Worm (Caenorhabditis elegans) whole organism, young adult: Measurements from ENCODE around the gene F53H2.1.
A peak's percentile ranks its signal among the peaks of the same experiment; 100 is the strongest.

ENCODE experiments used
- B0261.1 ChIP-seq: sonication (generic microtip); optimal IDR thresholded peaks from 2 replicates; lab custom pipeline; 2016; ENCODE audit warnings: mild to moderate bottlenecking, missing genetic modification characterization, moderate library complexity, missing compliant biosample characterization
- D2030.7 ChIP-seq: fragments of 200-800 bp; sonication (Bioruptor generic); IDR thresholded peaks from 2 replicates; pipeline ENCODE4 v1.3.6; 2022; ENCODE audit warnings: missing genetic modification reagents, missing genetic modification characterization, missing compliant biosample characterization
- F23B12.7 ChIP-seq: sonication (generic microtip); optimal IDR thresholded peaks from 2 replicates; lab custom pipeline; 2017; ENCODE audit warnings: missing genetic modification characterization, mild to moderate bottlenecking, missing compliant biosample characterization, antibody characterized with exemption, moderate library complexity; ENCODE audit not compliant: insufficient read depth
- F55B11.4 ChIP-seq: sonication (generic microtip); optimal IDR thresholded peaks from 2 replicates; lab custom pipeline; 2016; ENCODE audit warnings: missing compliant biosample characterization, missing genetic modification characterization, borderline replicate concordance; ENCODE audit not compliant: insufficient read depth
- Y53F4B.3 ChIP-seq: fragments of 200-800 bp; sonication (Bioruptor generic); IDR thresholded peaks from 2 replicates; pipeline ENCODE4 v1.3.6; 2022; ENCODE audit warnings: missing genetic modification reagents, missing genetic modification characterization, missing compliant biosample characterization
- Y53G8AR.9 ChIP-seq: fragments of 200-800 bp; sonication (Bioruptor generic); conservative IDR thresholded peaks from 2 replicates; pipeline ENCODE4 v1.3.6; 2022; ENCODE audit warnings: missing genetic modification reagents, missing genetic modification characterization, missing compliant biosample characterization
- Y67H2A.10 ChIP-seq: fragments of 200-800 bp; sonication (Bioruptor generic); conservative IDR thresholded peaks from 2 replicates; pipeline ENCODE4 v1.3.6; 2022; ENCODE audit warnings: missing genetic modification reagents, missing genetic modification characterization, missing compliant biosample characterization
- Y95B8A.8 ChIP-seq: fragments of 200-800 bp; sonication (Bioruptor generic); IDR thresholded peaks from 2 replicates; pipeline ENCODE4 v1.3.6; 2022; ENCODE audit warnings: missing genetic modification reagents, missing genetic modification characterization, missing compliant biosample characterization
- ama-1 ChIP-seq, 3 experiments: fragments of 150-350 bp in 1 of 3; sonication (generic microtip) in 2 of 3; optimal IDR thresholded peaks; 2 replicates each; lab custom pipeline; 2014 to 2018; ENCODE audit warnings: missing biosample characterization in 2 of 3, missing genetic modification characterization in 2 of 3, missing genetic modification reagents in 2 of 3
- attf-5 ChIP-seq: fragments of 200-800 bp; sonication (Bioruptor generic); optimal IDR thresholded peaks from 2 replicates; lab custom pipeline; 2018; ENCODE audit warnings: mild to moderate bottlenecking, missing genetic modification characterization, missing compliant biosample characterization
- bed-1 ChIP-seq: fragments of 200-800 bp; sonication (Bioruptor generic); IDR thresholded peaks from 2 replicates; pipeline ENCODE4 v1.3.6; 2022; ENCODE audit warnings: missing genetic modification reagents, missing genetic modification characterization, missing compliant biosample characterization
- cebp-1 ChIP-seq, 2 experiments: fragments of 200-800 bp in 1 of 2; sonication (Bioruptor generic) in 1 of 2; sonication (generic microtip) in 1 of 2; IDR thresholded peaks in 1 of 2; optimal IDR thresholded peaks in 1 of 2; 2 replicates each; pipeline versions ENCODE4 v1.3.6 to Lab custom; 2017 to 2022; ENCODE audit warnings: missing compliant biosample characterization in 2 of 2, missing genetic modification characterization in 2 of 2, mild to moderate bottlenecking in 1 of 2, missing genetic modification reagents in 1 of 2, moderate library complexity in 1 of 2
- cebp-2 ChIP-seq: fragments of 200-800 bp; sonication (Bioruptor generic); IDR thresholded peaks from 2 replicates; pipeline ENCODE4 v1.3.6; 2022; ENCODE audit warnings: missing genetic modification characterization, missing compliant biosample characterization
- ceh-100 ChIP-seq: fragments of 200-800 bp; sonication (Bioruptor generic); IDR thresholded peaks from 2 replicates; pipeline ENCODE4 v1.3.6; 2022; ENCODE audit warnings: missing genetic modification reagents, missing genetic modification characterization, missing compliant biosample characterization
- ceh-40 ChIP-seq: fragments of 200-800 bp; sonication (Bioruptor generic); IDR thresholded peaks from 2 replicates; pipeline ENCODE4 v1.3.6; 2022; ENCODE audit warnings: missing genetic modification characterization, missing compliant biosample characterization
- die-1 ChIP-seq: sonication (generic microtip); optimal IDR thresholded peaks from 2 replicates; lab custom pipeline; 2016; ENCODE audit warnings: missing genotype, mild to moderate bottlenecking, missing genetic modification characterization, missing compliant biosample characterization
- dox-1 ChIP-seq: fragments of 200-800 bp; sonication (Bioruptor generic); IDR thresholded peaks from 2 replicates; pipeline ENCODE4 v1.3.6; 2022; ENCODE audit warnings: missing genetic modification reagents, missing genetic modification characterization, missing compliant biosample characterization
- efl-1 ChIP-seq: fragments of 150-350 bp; optimal IDR thresholded peaks from 2 replicates; lab custom pipeline; 2014; ENCODE audit warnings: missing biosample characterization, missing genetic modification reagents, missing genetic modification characterization
- egl-44 ChIP-seq: fragments of 200-800 bp; sonication (Bioruptor generic); IDR thresholded peaks from 2 replicates; pipeline ENCODE4 v1.3.6; 2022; ENCODE audit warnings: missing genetic modification reagents, missing genetic modification characterization, missing compliant biosample characterization
- gei-17 ChIP-seq: fragments of 200-800 bp; sonication (Bioruptor generic); optimal IDR thresholded peaks from 2 replicates; lab custom pipeline; 2018; ENCODE audit warnings: mild to moderate bottlenecking, missing genetic modification characterization, missing compliant biosample characterization
- hmg-1.2 ChIP-seq: fragments of 200-800 bp; sonication (Bioruptor generic); IDR thresholded peaks from 2 replicates; pipeline ENCODE4 v1.3.6; 2022; ENCODE audit warnings: missing genetic modification reagents, missing genetic modification characterization, missing compliant biosample characterization
- hrde-1 ChIP-seq: sonication (generic microtip); optimal IDR thresholded peaks from 2 replicates; lab custom pipeline; 2016; ENCODE audit warnings: missing genetic modification characterization, mild to moderate bottlenecking, missing compliant biosample characterization, moderate library complexity, missing genotype, missing genetic modification reagents, borderline replicate concordance
- lsy-27 ChIP-seq: sonication (generic microtip); optimal IDR thresholded peaks from 2 replicates; lab custom pipeline; 2017; ENCODE audit warnings: missing genetic modification characterization, mild to moderate bottlenecking, missing compliant biosample characterization, antibody characterized with exemption, missing genotype, borderline replicate concordance; ENCODE audit not compliant: insufficient read depth
- madf-3 ChIP-seq: fragments of 200-800 bp; sonication (Bioruptor generic); IDR thresholded peaks from 2 replicates; pipeline ENCODE4 v1.3.6; 2022; ENCODE audit warnings: missing genetic modification reagents, missing genetic modification characterization, missing compliant biosample characterization
- madf-8 ChIP-seq: fragments of 200-800 bp; sonication (Bioruptor generic); conservative IDR thresholded peaks from 2 replicates; pipeline ENCODE4 v1.3.6; 2022; ENCODE audit warnings: missing genetic modification reagents, missing genetic modification characterization, missing compliant biosample characterization
- mcd-1 ChIP-seq: fragments of 200-800 bp; sonication (Bioruptor generic); IDR thresholded peaks from 2 replicates; pipeline ENCODE4 v1.3.6; 2022; ENCODE audit warnings: missing genetic modification reagents, missing genetic modification characterization, missing compliant biosample characterization
- mxl-1 ChIP-seq: sonication (generic microtip); optimal IDR thresholded peaks from 2 replicates; lab custom pipeline; 2016; ENCODE audit warnings: missing genetic modification characterization, missing compliant biosample characterization
- nhr-179 ChIP-seq: sonication (generic microtip); optimal IDR thresholded peaks from 2 replicates; lab custom pipeline; 2016; ENCODE audit warnings: mild to moderate bottlenecking, missing genetic modification characterization, missing compliant biosample characterization
- nhr-90 ChIP-seq: sonication (generic microtip); optimal IDR thresholded peaks from 2 replicates; lab custom pipeline; 2016; ENCODE audit warnings: missing genotype, mild to moderate bottlenecking, missing genetic modification characterization, missing compliant biosample characterization
- pha-4 ChIP-seq: fragments of 150-350 bp; sonication (generic microtip); optimal IDR thresholded peaks from 2 replicates; lab custom pipeline; 2014; ENCODE audit warnings: missing biosample characterization, missing genetic modification reagents, missing genetic modification characterization
- rcor-1 ChIP-seq: fragments of 200-800 bp; sonication (Bioruptor generic); IDR thresholded peaks from 2 replicates; pipeline ENCODE4 v1.3.6; 2022; ENCODE audit warnings: missing genetic modification reagents, missing genetic modification characterization, missing compliant biosample characterization
- rec-8 ChIP-seq, 2 experiments: sonication (generic microtip); optimal IDR thresholded peaks; 2 replicates each; lab custom pipeline; 2016; ENCODE audit warnings: mild to moderate bottlenecking in 2 of 2, missing genetic modification characterization in 2 of 2, missing genetic modification reagents in 2 of 2, missing genotype in 2 of 2, missing biosample characterization in 1 of 2, missing compliant biosample characterization in 1 of 2, moderate library complexity in 1 of 2
- repo-1 ChIP-seq: sonication (generic microtip); optimal IDR thresholded peaks from 2 replicates; lab custom pipeline; 2017; ENCODE audit warnings: mild to moderate bottlenecking, missing genetic modification characterization, missing compliant biosample characterization
- rpc-1 ChIP-seq, 2 experiments: fragments of 150-350 bp in 1 of 2; sonication (generic microtip) in 1 of 2; optimal IDR thresholded peaks; 2 replicates each; lab custom pipeline; 2014 to 2018; ENCODE audit warnings: missing biosample characterization in 1 of 2, missing genetic modification characterization in 1 of 2, missing genetic modification reagents in 1 of 2, missing genotype in 1 of 2
- sea-2 ChIP-seq: fragments of 200-800 bp; sonication (Bioruptor generic); IDR thresholded peaks from 2 replicates; pipeline ENCODE4 v1.3.6; 2022; ENCODE audit warnings: missing genetic modification characterization, missing compliant biosample characterization
- snpc-1.3 ChIP-seq: sonication (generic microtip); optimal IDR thresholded peaks from 2 replicates; lab custom pipeline; 2017; ENCODE audit warnings: missing genetic modification characterization, mild to moderate bottlenecking, missing compliant biosample characterization, antibody characterized with exemption, moderate library complexity, missing genotype, missing genetic modification reagents; ENCODE audit not compliant: insufficient read depth
- snpc-3.4 ChIP-seq: sonication (generic microtip); optimal IDR thresholded peaks from 2 replicates; lab custom pipeline; 2017; ENCODE audit warnings: missing genetic modification characterization, mild to moderate bottlenecking, missing compliant biosample characterization, antibody characterized with exemption, moderate library complexity, missing genotype, missing genetic modification reagents
- tbp1 ChIP-seq: fragments of 200-800 bp; sonication (Bioruptor generic); optimal IDR thresholded peaks from 2 replicates; lab custom pipeline; 2018; ENCODE audit warnings: mild to moderate bottlenecking, missing genetic modification characterization, missing compliant biosample characterization
- tbx-9 ChIP-seq: sonication (generic microtip); optimal IDR thresholded peaks from 2 replicates; lab custom pipeline; 2016; ENCODE audit warnings: borderline replicate concordance, missing genetic modification characterization, inconsistent platforms, missing compliant biosample characterization
- unc-130 ChIP-seq: sonication (generic microtip); optimal IDR thresholded peaks from 2 replicates; lab custom pipeline; 2016; ENCODE audit warnings: missing genetic modification reagents, missing genetic modification characterization, missing compliant biosample characterization
- zfh-2 ChIP-seq: fragments of 200-800 bp; sonication (Bioruptor generic); conservative IDR thresholded peaks from 2 replicates; pipeline ENCODE4 v1.3.6; 2022; ENCODE audit warnings: missing genetic modification reagents, missing genetic modification characterization, missing compliant biosample characterization
- zim-3 ChIP-seq: sonication (generic microtip); optimal IDR thresholded peaks from 2 replicates; lab custom pipeline; 2017; ENCODE audit warnings: mild to moderate bottlenecking, missing genetic modification characterization, moderate library complexity, missing compliant biosample characterization
- ztf-18 ChIP-seq: sonication (generic microtip); optimal IDR thresholded peaks from 2 replicates; lab custom pipeline; 2016; ENCODE audit warnings: missing genotype, mild to moderate bottlenecking, missing genetic modification characterization, missing compliant biosample characterization
- ztf-25 ChIP-seq: fragments of 200-800 bp; sonication (Bioruptor generic); IDR thresholded peaks from 2 replicates; pipeline ENCODE4 v1.3.6; 2022; ENCODE audit warnings: missing genetic modification reagents, missing genetic modification characterization, missing compliant biosample characterization

F53H2.1 gene

DNA sequence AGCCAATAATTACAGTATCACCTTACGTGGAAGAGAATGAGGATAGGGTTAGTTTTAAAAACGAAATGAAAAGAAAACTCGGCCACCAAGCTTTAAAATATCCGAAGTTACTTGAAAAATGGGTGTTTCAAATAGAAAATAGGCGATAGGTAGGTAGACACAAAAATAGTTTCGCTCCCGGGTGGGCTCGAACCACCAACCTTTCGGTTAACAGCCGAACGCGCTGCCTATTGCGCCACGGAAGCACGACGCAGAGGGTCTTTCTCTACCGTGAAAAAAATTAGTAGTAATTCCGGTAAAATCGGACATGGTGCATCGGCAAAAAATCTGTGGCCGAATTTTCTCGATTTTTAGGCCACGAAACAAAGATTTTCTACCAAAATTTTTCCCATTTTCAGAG, 39.9 kb upstream of the F53H2.1 start (continued):
- TF ChIP-seq gei-17 (no peak), nhr-90 (peak; percentile 10), nhr-179 (tag; lab: Kevin White, UChicago) (no peak), madf-8 (GFP tag; lab: Robert Waterston, UW) (no peak), tbx-9 (tag; lab: Kevin White, UChicago) (no peak), rpc-1 (optimal IDR thresholded peaks at IDR 0.05; lab: Kevin White, UChicago) (peak; percentile 52), rpc-1 (tag; optimal IDR thresholded peaks at IDR 0.05; lab: Kevin White, UChicago) (peak; percentile 73), zfh-2 (GFP tag; lab: Robert Waterston, UW) (no peak), attf-5 (GFP tag; lab: Kevin White, UChicago) (no peak), snpc-3.4 (tag; lab: Kevin White, UChicago) (no peak), mcd-1 (GFP tag; lab: Robert Waterston, UW) (no peak), tbp1 (GFP tag; lab: Kevin White, UChicago) (peak; percentile 83), lsy-27 (tag; lab: Kevin White, UChicago) (no peak), B0261.1 (tag; lab: Kevin White, UChicago) (peak; percentile 63), hmg-1.2 (GFP tag; lab: Robert Waterston, UW) (0 out of 2 replicates have a peak, but pooled peaks have one; percentile 25), egl-44 (no peak), cebp-1 (GFP tag; IDR thresholded peaks at IDR 0.05; lab: Robert Waterston, UW) (no peak), cebp-1 (tag; optimal IDR thresholded peaks at IDR 0.05; lab: Kevin White, UChicago) (no peak), Y67H2A.10 (GFP tag; lab: Robert Waterston, UW) (no peak), rec-8 (tag; optimal IDR thresholded peaks at IDR 0.05; lab: Kevin White, UChicago) (no peak), ceh-40 (GFP tag; lab: Robert Waterston, UW) (no peak), sea-2 (GFP tag; lab: Robert Waterston, UW) (no peak), ztf-25 (GFP tag; lab: Robert Waterston, UW) (0 out of 2 replicates have a peak, but pooled peaks have one; percentile 31), D2030.7 (GFP tag; lab: Robert Waterston, UW) (peak; percentile 54; the same call in 1 of the 2 replicates), repo-1 (tag; lab: Kevin White, UChicago) (no peak), die-1 (tag; lab: Kevin White, UChicago) (peak; percentile 4), ceh-100 (GFP tag; lab: Robert Waterston, UW) (no peak)

DNA sequence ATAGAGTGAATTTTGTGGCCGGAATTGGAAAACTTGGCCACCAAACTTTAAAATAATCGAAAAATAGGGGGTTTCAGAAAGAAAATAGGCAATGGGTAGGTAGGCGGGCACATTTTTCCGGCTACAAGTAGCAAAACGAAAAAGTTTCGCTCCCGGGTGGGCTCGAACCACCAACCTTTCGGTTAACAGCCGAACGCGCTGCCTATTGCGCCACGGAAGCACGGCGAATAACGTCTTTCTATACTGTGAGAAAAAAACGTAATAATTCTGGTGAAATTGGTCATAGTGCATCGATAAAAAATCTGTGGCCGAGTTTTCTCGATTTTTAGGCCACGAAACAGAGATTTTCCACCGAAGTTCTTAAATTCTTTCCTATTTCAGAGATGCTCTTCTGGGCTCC, 37.1 kb upstream of the F53H2.1 start:
- TF ChIP-seq die-1 (tag; lab: Kevin White, UChicago) (peak; percentile 44), zim-3 (no peak), snpc-3.4 (tag; lab: Kevin White, UChicago) (no peak), snpc-1.3 (tag; lab: Kevin White, UChicago) (no peak), Y95B8A.8 (GFP tag; lab: Robert Waterston, UW) (no peak), Y53G8AR.9 (no peak), cebp-2 (GFP tag; lab: Robert Waterston, UW) (no peak), hrde-1 (tag; lab: Kevin White, UChicago) (no peak), Y53F4B.3 (no peak), rcor-1 (GFP tag; lab: Robert Waterston, UW) (no peak), madf-3 (GFP tag; lab: Robert Waterston, UW) (no peak), efl-1 (GFP tag; lab: Kevin White, UChicago) (no peak), unc-130 (no peak), ama-1 (optimal IDR thresholded peaks at IDR 0.05; lab: Kevin White, UChicago) (no peak), ama-1 (GFP tag; optimal IDR thresholded peaks at IDR 0.05; lab: Kevin White, UChicago) (no peak), bed-1 (GFP tag; lab: Robert Waterston, UW) (no peak), zfh-2 (GFP tag; lab: Robert Waterston, UW) (no peak), pha-4 (tag; lab: Kevin White, UChicago) (no peak), ceh-100 (GFP tag; lab: Robert Waterston, UW) (no peak), F55B11.4 (tag; lab: Kevin White, UChicago) (no peak), rpc-1 (optimal IDR thresholded peaks at IDR 0.05; lab: Kevin White, UChicago) (peak; percentile 56), rpc-1 (tag; optimal IDR thresholded peaks at IDR 0.05; lab: Kevin White, UChicago) (peak; percentile 76), ztf-18 (tag; lab: Kevin White, UChicago) (no peak), dox-1 (GFP tag; lab: Robert Waterston, UW) (peak; percentile 36; the same call in 1 of the 2 replicates), F23B12.7 (tag; lab: Kevin White, UChicago) (no peak), mxl-1 (peak; percentile 3), Y67H2A.10 (GFP tag; lab: Robert Waterston, UW) (no peak)
